Worm (Caenorhabditis elegans): ENCODE results near the gene Y75B12B.10.
"Not testable (repeated sequence)": the region's sequence is repeated elsewhere in the genome, so short reads cannot be mapped to it uniquely, and the experiment has no call there.

Gene Y75B12B.10

DNA sequence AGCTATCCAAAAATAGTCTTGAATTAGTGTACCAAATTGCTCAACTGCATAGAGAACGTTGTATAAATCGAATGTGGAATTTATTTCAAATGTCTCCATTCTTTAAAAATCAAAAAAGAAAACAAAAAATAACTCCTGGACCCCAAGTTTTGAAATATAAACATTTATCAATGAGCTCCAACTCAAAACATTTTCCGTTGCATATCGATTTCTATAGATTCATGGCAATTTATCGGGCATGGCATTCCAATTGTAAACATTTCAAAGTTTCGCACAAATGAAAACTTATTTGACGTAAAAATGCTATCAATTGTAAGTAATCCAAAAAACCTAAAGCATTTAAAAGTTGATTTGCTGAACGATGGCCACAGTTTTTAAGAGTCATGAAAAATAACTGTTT, 38.7 kb downstream of the Y75B12B.10 start, which contains the start of gene srw-12:
TSS of gene srw-12 (minus strand) at position 101 of the 400 bp plus-strand sequence.
- TF ChIP-seq unc-62 (GFP tag; optimal IDR thresholded peaks at IDR 0.05), result no peak

DNA sequence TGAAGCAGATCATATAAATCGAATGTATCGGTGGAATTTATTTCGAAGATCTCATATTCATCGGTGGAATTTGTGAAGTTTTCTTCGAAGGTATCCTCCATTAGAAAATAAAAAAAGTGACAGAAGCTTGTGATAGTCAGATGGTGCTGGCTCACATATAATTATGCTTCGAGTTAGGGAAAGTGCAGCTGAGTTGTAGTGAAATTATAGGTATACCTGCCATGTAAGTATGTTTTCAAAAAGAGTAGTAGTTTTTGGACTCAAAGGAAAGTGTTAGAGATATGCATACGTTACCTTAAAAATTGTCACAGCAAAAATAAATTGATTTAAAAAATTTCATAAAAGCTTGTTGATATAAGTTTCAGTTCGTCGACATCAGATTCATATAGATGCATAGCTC, 40.3 kb downstream of the Y75B12B.10 start, which contains the start of gene srw-11:
TSS of gene srw-11 (minus strand) at position 101 of the 400 bp plus-strand sequence.
- TF ChIP-seq unc-62 (GFP tag; optimal IDR thresholded peaks at IDR 0.05), result no peak

DNA sequence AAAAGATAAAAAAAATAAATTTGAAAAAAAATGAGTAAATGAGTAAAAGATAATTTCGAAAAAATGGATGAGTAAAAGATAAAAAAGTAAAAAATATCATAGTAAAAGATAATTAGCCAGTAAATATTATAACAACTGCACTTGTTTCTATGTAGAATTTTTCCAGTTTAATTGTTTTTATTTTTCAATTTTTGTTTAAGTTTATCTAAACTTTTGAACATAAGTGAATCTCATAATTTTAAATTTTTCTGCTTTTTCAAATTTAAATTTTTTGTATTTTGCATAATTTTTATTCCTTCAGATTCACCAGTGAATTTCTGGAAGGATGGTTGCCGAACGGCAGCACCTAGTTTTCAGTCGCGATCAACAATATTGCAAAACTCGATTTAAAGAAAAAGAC, 41.4 kb downstream of the Y75B12B.10 start, which contains the start of gene chil-12:
TSS of gene chil-12 (plus strand) at position 301 of the 400 bp plus-strand sequence.
- no peak for TF ChIP-seq unc-62 (GFP tag; optimal IDR thresholded peaks at IDR 0.05)

DNA sequence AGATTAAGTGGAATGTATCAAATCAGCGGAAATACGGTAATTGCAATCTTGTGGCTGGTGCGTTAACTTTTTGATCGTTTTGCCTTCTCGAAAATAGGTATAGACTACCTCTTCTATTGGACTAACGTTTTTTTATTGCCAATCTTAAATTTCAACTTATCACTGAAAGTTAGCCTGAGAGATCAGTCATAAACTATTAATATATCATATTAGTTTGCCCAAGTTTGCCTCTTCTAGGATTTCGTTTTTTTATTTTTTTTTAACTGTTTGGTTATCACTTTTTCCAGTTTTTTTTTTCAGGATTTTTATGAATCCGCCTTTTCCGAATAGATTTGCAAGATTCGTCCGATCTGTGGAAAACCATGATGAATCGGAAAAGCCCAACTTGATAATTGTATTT, 44.6 kb downstream of the Y75B12B.10 start, which contains the start of gene kin-30:
TSS of gene kin-30 (plus strand) at position 301 of the 400 bp plus-strand sequence.
- no peak for TF ChIP-seq unc-62 (GFP tag; optimal IDR thresholded peaks at IDR 0.05)

DNA sequence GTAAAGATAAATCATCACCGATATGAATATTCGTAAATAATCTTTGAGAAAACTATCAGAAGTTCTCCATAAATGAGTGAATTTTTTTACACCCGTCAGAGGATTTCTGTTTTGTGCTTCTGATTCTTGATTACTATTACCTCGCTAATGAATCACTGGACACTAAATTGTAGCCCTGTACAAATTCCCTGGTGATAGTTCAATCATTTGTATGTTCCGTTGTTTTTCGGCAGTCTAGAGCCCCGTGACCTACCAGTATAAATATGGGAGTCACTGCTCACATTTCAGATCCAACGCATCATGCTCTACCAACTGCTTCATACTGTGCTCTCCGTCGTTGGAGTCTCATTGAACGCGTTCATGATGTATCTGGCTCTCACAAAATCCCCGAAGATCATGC, 50.4 kb downstream of the Y75B12B.10 start, which contains the start of gene srd-28:
TSS of gene srd-28 (plus strand) at position 301 of the 400 bp plus-strand sequence.
- TF ChIP-seq unc-62 (GFP tag; optimal IDR thresholded peaks at IDR 0.05), result not testable (repeated sequence)
